Fruit fly (Drosophila melanogaster): Measurements from ENCODE around the gene CG33721.

Gene CG33721

DNA sequence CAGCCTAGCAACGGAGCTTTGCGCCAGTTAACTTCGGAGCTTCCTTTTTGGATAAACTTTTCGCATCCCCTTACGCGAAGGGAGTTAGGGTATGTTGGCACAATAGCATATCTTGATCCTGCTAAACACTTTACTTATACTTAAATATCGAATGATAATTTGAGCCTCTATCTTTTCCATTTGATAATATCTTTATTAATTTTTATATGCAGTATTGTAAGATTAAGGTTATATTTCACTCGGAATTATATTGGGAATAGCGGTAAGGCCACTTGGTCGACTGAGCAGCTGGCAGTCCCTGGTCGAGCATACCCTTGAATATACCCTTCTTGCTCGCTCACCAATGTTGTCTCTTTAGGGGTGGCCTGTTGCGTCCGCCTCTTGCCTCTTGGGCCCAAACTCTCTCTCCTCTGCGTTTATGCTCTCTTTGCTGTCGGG, 37.9 kb downstream of the CG33721 start:
- no peak for TF ChIP-seq D1 (tag; optimal IDR thresholded peaks at IDR 0.05)
- TF ChIP-seq gl (tag; optimal IDR thresholded peaks at IDR 0.05): no peak
- TF ChIP-seq Pif1B (GFP tag; optimal IDR thresholded peaks at IDR 0.05): peak; percentile 80
- peak; percentile 32 for TF ChIP-seq CG9948 (tag; optimal IDR thresholded peaks at IDR 0.05)
- TF ChIP-seq CG10348 (GFP tag; IDR thresholded peaks at IDR 0.05): no peak
- TF ChIP-seq CG34367 (tag; optimal IDR thresholded peaks at IDR 0.05): no peak
- peak; percentile 69 for TF ChIP-seq rn (GFP tag; IDR thresholded peaks at IDR 0.05)
- no peak for TF ChIP-seq EcR (GFP tag; optimal IDR thresholded peaks at IDR 0.05)
- peak; percentile 72 for TF ChIP-seq CG4496 (GFP tag; IDR thresholded peaks at IDR 0.05)
- no peak for TF ChIP-seq CG8159 (tag; optimal IDR thresholded peaks at IDR 0.05)
- peak; percentile 64 for TF ChIP-seq CG32121 (GFP tag; IDR thresholded peaks at IDR 0.05)
- no peak for TF ChIP-seq CG14655 (GFP tag; optimal IDR thresholded peaks at IDR 0.05)
- TF ChIP-seq Ets98B (GFP tag; IDR thresholded peaks at IDR 0.05): peak; percentile 63
- TF ChIP-seq fd96Ca (GFP tag; IDR thresholded peaks at IDR 0.05): peak; percentile 77
- TF ChIP-seq CG17806 (tag; optimal IDR thresholded peaks at IDR 0.05): peak; percentile 11
- TF ChIP-seq CG15710 (tag; optimal IDR thresholded peaks at IDR 0.05): peak; percentile 55
- TF ChIP-seq Snoo (tag; optimal IDR thresholded peaks at IDR 0.05): peak; percentile 74
- no peak for TF ChIP-seq CG13204 (GFP tag; optimal IDR thresholded peaks at IDR 0.05)
- TF ChIP-seq Pif1A (GFP tag; optimal IDR thresholded peaks at IDR 0.05): peak; percentile 67
- TF ChIP-seq CG12605 (GFP tag; IDR thresholded peaks at IDR 0.05): peak; percentile 68
- peak; percentile 11 for TF ChIP-seq CG8301 (tag; optimal IDR thresholded peaks at IDR 0.05)

DNA sequence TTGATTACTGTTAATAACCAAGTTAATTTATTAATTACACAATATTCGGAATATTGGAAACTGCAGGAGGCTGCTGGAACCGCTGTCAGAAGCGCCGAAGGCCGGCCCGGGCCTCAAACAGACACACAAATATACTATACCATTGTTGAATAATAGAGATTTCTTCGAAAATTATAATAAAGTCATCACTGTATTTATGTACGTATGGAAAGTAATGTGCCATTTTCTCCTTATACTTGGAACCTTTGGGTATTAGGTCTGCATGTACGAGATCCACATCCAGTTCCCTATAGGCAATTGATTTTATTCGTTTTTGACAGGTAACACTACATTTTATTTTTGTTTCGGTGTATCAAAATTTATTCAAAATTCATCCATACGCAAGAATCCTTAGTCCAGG, 41.7 kb downstream of the CG33721 start, which contains the start of gene CG7069:
TSS of gene CG7069 (plus strand) at position 301 of the 400 bp plus-strand sequence.
- no peak for TF ChIP-seq EcR (GFP tag; optimal IDR thresholded peaks at IDR 0.05)
- no peak for TF ChIP-seq CG10348 (GFP tag; IDR thresholded peaks at IDR 0.05)
- TF ChIP-seq CG14655 (GFP tag; optimal IDR thresholded peaks at IDR 0.05): no peak
- no peak for TF ChIP-seq CG9948 (tag; optimal IDR thresholded peaks at IDR 0.05)
- no peak for TF ChIP-seq Snoo (tag; optimal IDR thresholded peaks at IDR 0.05)
- no peak for TF ChIP-seq CG13204 (GFP tag; optimal IDR thresholded peaks at IDR 0.05)
- TF ChIP-seq gl (tag; optimal IDR thresholded peaks at IDR 0.05): no peak
- no peak for TF ChIP-seq CG8159 (tag; optimal IDR thresholded peaks at IDR 0.05)
- no peak for TF ChIP-seq Pif1A (GFP tag; optimal IDR thresholded peaks at IDR 0.05)
- no peak for TF ChIP-seq CG15710 (tag; optimal IDR thresholded peaks at IDR 0.05)
- TF ChIP-seq CG8301 (tag; optimal IDR thresholded peaks at IDR 0.05): no peak
- TF ChIP-seq D1 (tag; optimal IDR thresholded peaks at IDR 0.05): no peak

DNA sequence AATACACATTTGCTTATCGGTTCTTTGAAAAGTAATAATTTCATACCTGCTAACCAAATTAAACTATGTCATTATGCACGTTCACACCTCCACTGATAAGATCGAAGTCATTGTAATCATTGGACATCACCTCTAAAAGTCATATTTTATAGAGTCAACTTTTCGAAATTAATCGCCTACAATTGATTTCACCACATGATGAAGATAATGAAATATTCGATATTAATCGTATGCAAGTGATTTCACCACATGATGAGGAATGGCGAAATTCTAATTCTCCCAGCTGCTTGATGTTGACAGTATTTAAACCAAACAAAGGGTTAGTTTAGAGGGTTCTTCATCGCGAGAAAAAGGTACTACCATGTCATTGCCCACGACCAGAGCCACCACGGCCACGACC, 44.8 kb downstream of the CG33721 start, which contains the start of gene CG18596:
TSS of gene CG18596 (plus strand) at position 250 of the 400 bp plus-strand sequence.
- TF ChIP-seq CG8159 (tag; optimal IDR thresholded peaks at IDR 0.05): no peak
- no peak for TF ChIP-seq CG32121 (GFP tag; IDR thresholded peaks at IDR 0.05)
- TF ChIP-seq CG4496 (GFP tag; IDR thresholded peaks at IDR 0.05): no peak
- no peak for TF ChIP-seq CG12605 (GFP tag; IDR thresholded peaks at IDR 0.05)
- no peak for TF ChIP-seq Pif1A (GFP tag; optimal IDR thresholded peaks at IDR 0.05)
- no peak for TF ChIP-seq Snoo (tag; optimal IDR thresholded peaks at IDR 0.05)
- no peak for TF ChIP-seq fd96Ca (GFP tag; IDR thresholded peaks at IDR 0.05)
- TF ChIP-seq rn (GFP tag; IDR thresholded peaks at IDR 0.05): no peak
- no peak for TF ChIP-seq Pif1B (GFP tag; optimal IDR thresholded peaks at IDR 0.05)
- no peak for TF ChIP-seq CG8301 (tag; optimal IDR thresholded peaks at IDR 0.05)
- TF ChIP-seq CG34367 (tag; optimal IDR thresholded peaks at IDR 0.05): no peak
- TF ChIP-seq CG17806 (tag; optimal IDR thresholded peaks at IDR 0.05): no peak
- TF ChIP-seq CG9948 (tag; optimal IDR thresholded peaks at IDR 0.05): no peak

- TF ChIP-seq CG4496 (GFP tag; IDR thresholded peaks at IDR 0.05) (no peak), CG12605 (GFP tag; IDR thresholded peaks at IDR 0.05) (no peak), Pif1B (GFP tag; optimal IDR thresholded peaks at IDR 0.05) (no peak), CG10348 (GFP tag; IDR thresholded peaks at IDR 0.05) (no peak), CG13204 (GFP tag; optimal IDR thresholded peaks at IDR 0.05) (no peak), CG8159 (tag; optimal IDR thresholded peaks at IDR 0.05) (no peak), CG14655 (GFP tag; optimal IDR thresholded peaks at IDR 0.05) (no peak), gl (tag; optimal IDR thresholded peaks at IDR 0.05) (no peak), Pif1A (GFP tag; optimal IDR thresholded peaks at IDR 0.05) (no peak), CG9948 (tag; optimal IDR thresholded peaks at IDR 0.05) (no peak), D1 (tag; optimal IDR thresholded peaks at IDR 0.05) (no peak), rn (GFP tag; IDR thresholded peaks at IDR 0.05) (no peak), CG8301 (tag; optimal IDR thresholded peaks at IDR 0.05) (no peak), CG34367 (tag; optimal IDR thresholded peaks at IDR 0.05) (no peak), EcR (GFP tag; optimal IDR thresholded peaks at IDR 0.05) (no peak), fd96Ca (GFP tag; IDR thresholded peaks at IDR 0.05) (no peak), CG17806 (tag; optimal IDR thresholded peaks at IDR 0.05) (no peak), Snoo (tag; optimal IDR thresholded peaks at IDR 0.05) (no peak)
Measured at dm6 chr3R:22379942-22380341, 49.1 kb downstream of the CG33721 start, which contains the start of gene CG34149. CG34149 (plus strand) TSS chr3R:22380128.

dm6 chr3R:22381077-22381476, 50.2 kb downstream of the CG33721 start, which contains the start of gene CG43342:
CG43342 (plus strand) TSS chr3R:22381340.
- TF ChIP-seq Pif1A (GFP tag; optimal IDR thresholded peaks at IDR 0.05) (no peak), CG10348 (GFP tag; IDR thresholded peaks at IDR 0.05) (no peak), CG17806 (tag; optimal IDR thresholded peaks at IDR 0.05) (no peak), fd96Ca (GFP tag; IDR thresholded peaks at IDR 0.05) (no peak), Snoo (tag; optimal IDR thresholded peaks at IDR 0.05) (no peak), Pif1B (GFP tag; optimal IDR thresholded peaks at IDR 0.05) (no peak), CG15710 (tag; optimal IDR thresholded peaks at IDR 0.05) (no peak), CG32121 (GFP tag; IDR thresholded peaks at IDR 0.05) (no peak)
